Fruit fly (Drosophila melanogaster) whole organism, adult: ENCODE measurements around the gene Cyp4ac1.

ENCODE experiments used
- CG12768 ChIP-seq: fragments of 200-800 bp; sonication (Bioruptor generic); optimal IDR thresholded peaks from 2 replicates; lab custom pipeline; 2017; ENCODE audit warnings: missing biosample characterization, missing genetic modification characterization, mild to moderate bottlenecking, moderate library complexity, missing genetic modification reagents
- CG7045 ChIP-seq: fragments of 200-800 bp; sonication (Bioruptor generic); optimal IDR thresholded peaks from 2 replicates; lab custom pipeline; 2017; ENCODE audit warnings: missing biosample characterization, mild to moderate bottlenecking, missing genetic modification characterization
- CG7101 ChIP-seq: fragments of 200-800 bp; sonication (Bioruptor generic); optimal IDR thresholded peaks from 2 replicates; lab custom pipeline; 2018; ENCODE audit warnings: missing biosample characterization, mild to moderate bottlenecking, missing genetic modification characterization, moderate library complexity
- Hr96 ChIP-seq: fragments of 200-800 bp; sonication (Bioruptor generic); optimal IDR thresholded peaks from 2 replicates; lab custom pipeline; 2016; ENCODE audit warnings: missing biosample characterization, missing genetic modification characterization
- Mnt ChIP-seq: fragments of 200-800 bp; sonication (Bioruptor generic); optimal IDR thresholded peaks from 2 replicates; lab custom pipeline; 2016; ENCODE audit warnings: missing biosample characterization, mild to moderate bottlenecking, missing genetic modification characterization
- cic ChIP-seq: fragments of 200-800 bp; sonication (Bioruptor generic); optimal IDR thresholded peaks from 2 replicates; lab custom pipeline; 2017; ENCODE audit warnings: missing biosample characterization, mild to moderate bottlenecking, missing genetic modification characterization, moderate library complexity
- cnc ChIP-seq, 2 experiments: fragments of >200 bp; optimal IDR thresholded peaks; 2 replicates each; lab custom pipeline; 2017
- ovo ChIP-seq: fragments of 200-800 bp; sonication (Bioruptor generic); optimal IDR thresholded peaks from 2 replicates; lab custom pipeline; 2016; ENCODE audit warnings: missing biosample characterization, missing genetic modification characterization
- pad ChIP-seq: fragments of 200-800 bp; sonication (Bioruptor generic); optimal IDR thresholded peaks from 3 replicates; lab custom pipeline; 2017; ENCODE audit warnings: missing biosample characterization, missing genetic modification characterization, mild to moderate bottlenecking, moderate library complexity, missing genetic modification reagents
- toe ChIP-seq: fragments of 200-800 bp; sonication (Bioruptor generic); optimal IDR thresholded peaks from 2 replicates; lab custom pipeline; 2016; ENCODE audit warnings: missing biosample characterization, missing genetic modification characterization

DNA sequence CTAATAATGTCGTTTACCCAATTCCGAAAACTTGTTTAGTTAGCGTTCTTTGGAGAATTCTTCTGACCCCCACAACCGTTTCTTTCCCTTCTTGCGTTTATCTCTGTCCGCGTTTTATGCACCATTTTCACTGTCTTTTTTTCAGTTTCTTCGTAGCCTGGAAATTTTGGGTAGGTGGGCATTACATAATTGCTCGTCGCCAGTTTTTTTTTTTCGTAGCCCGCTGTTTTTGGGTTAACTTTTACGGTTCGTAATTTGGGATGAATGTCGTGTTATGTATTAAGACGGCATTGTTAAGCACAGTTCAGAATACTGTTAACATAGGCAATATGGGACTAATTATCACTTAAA, 34.1 kb downstream of the Cyp4ac1 start:
- TF ChIP-seq Mnt (GFP tag; lab: Kevin White, UChicago): no peak
- no peak for TF ChIP-seq CG12768 (GFP tag; lab: Kevin White, UChicago)
- no peak for TF ChIP-seq CG7045 (GFP tag; lab: Kevin White, UChicago)
- no peak for TF ChIP-seq CG7101 (tag; lab: Kevin White, UChicago)
- no peak for TF ChIP-seq pad (GFP tag; lab: Kevin White, UChicago)
- no peak for TF ChIP-seq cic (GFP tag; lab: Kevin White, UChicago)
- TF ChIP-seq toe (GFP tag; lab: Kevin White, UChicago): no peak
- TF ChIP-seq ovo: no peak
- TF ChIP-seq cnc (optimal IDR thresholded peaks at IDR 0.05; lab: Kevin White, UChicago): no peak
- TF ChIP-seq Hr96 (GFP tag; lab: Kevin White, UChicago): no peak
